Worm (Caenorhabditis elegans) whole organism, young adult: ENCODE results near the gene F23B2.7.

ENCODE experiments used
- C06A6.2 ChIP-seq: fragments of 200-800 bp; sonication (Bioruptor generic); conservative IDR thresholded peaks from 2 replicates; pipeline ENCODE4 v1.3.6; 2022; ENCODE audit warnings: missing genetic modification characterization, missing compliant biosample characterization
- F39B2.1 ChIP-seq: fragments of 200-800 bp; sonication (Bioruptor generic); IDR thresholded peaks from 2 replicates; pipeline ENCODE4 v1.3.6; 2022; ENCODE audit warnings: missing genetic modification reagents, missing genetic modification characterization, missing compliant biosample characterization
- F57C9.4 ChIP-seq: sonication (generic microtip); optimal IDR thresholded peaks from 2 replicates; lab custom pipeline; 2017; ENCODE audit warnings: mild to moderate bottlenecking, missing genetic modification characterization, missing compliant biosample characterization
- K11D2.4 ChIP-seq: fragments of 200-800 bp; sonication (Bioruptor generic); IDR thresholded peaks from 2 replicates; pipeline ENCODE4 v1.3.6; 2022; ENCODE audit warnings: missing genetic modification reagents, missing genetic modification characterization, missing compliant biosample characterization
- Y53G8AR.9 ChIP-seq: fragments of 200-800 bp; sonication (Bioruptor generic); conservative IDR thresholded peaks from 2 replicates; pipeline ENCODE4 v1.3.6; 2022; ENCODE audit warnings: missing genetic modification reagents, missing genetic modification characterization, missing compliant biosample characterization
- Y67H2A.10 ChIP-seq: fragments of 200-800 bp; sonication (Bioruptor generic); conservative IDR thresholded peaks from 2 replicates; pipeline ENCODE4 v1.3.6; 2022; ENCODE audit warnings: missing genetic modification reagents, missing genetic modification characterization, missing compliant biosample characterization
- Y79H2A.3 ChIP-seq: fragments of 200-800 bp; sonication (Bioruptor generic); conservative IDR thresholded peaks from 2 replicates; pipeline ENCODE4 v1.3.6; 2022; ENCODE audit warnings: missing genetic modification reagents, missing genetic modification characterization, missing compliant biosample characterization
- ZK185.1 ChIP-seq: sonication (generic microtip); optimal IDR thresholded peaks from 2 replicates; lab custom pipeline; 2016; ENCODE audit warnings: mild to moderate bottlenecking, missing genetic modification characterization, missing compliant biosample characterization; ENCODE audit not compliant: poor library complexity, severe bottlenecking
- aptf-3 ChIP-seq: fragments of 200-800 bp; sonication (Bioruptor generic); IDR thresholded peaks from 2 replicates; pipeline ENCODE4 v1.3.6; 2022; ENCODE audit warnings: missing genetic modification characterization, missing compliant biosample characterization
- attf-5 ChIP-seq: fragments of 200-800 bp; sonication (Bioruptor generic); optimal IDR thresholded peaks from 2 replicates; lab custom pipeline; 2018; ENCODE audit warnings: mild to moderate bottlenecking, missing genetic modification characterization, missing compliant biosample characterization
- cebp-2 ChIP-seq: fragments of 200-800 bp; sonication (Bioruptor generic); IDR thresholded peaks from 2 replicates; pipeline ENCODE4 v1.3.6; 2022; ENCODE audit warnings: missing genetic modification characterization, missing compliant biosample characterization
- ceh-79 ChIP-seq: sonication (generic microtip); optimal IDR thresholded peaks from 2 replicates; lab custom pipeline; 2017; ENCODE audit warnings: mild to moderate bottlenecking, missing genetic modification characterization, missing compliant biosample characterization
- dpff-1 ChIP-seq: sonication (generic microtip); optimal IDR thresholded peaks from 2 replicates; lab custom pipeline; 2017; ENCODE audit warnings: mild to moderate bottlenecking, missing genetic modification characterization, missing compliant biosample characterization
- dpl-1 ChIP-seq: fragments of 150-350 bp; optimal IDR thresholded peaks from 2 replicates; lab custom pipeline; 2014; ENCODE audit warnings: missing biosample characterization, missing genetic modification reagents, missing genetic modification characterization
- fkh-3 ChIP-seq: sonication (generic microtip); optimal IDR thresholded peaks from 2 replicates; lab custom pipeline; 2016; ENCODE audit warnings: mild to moderate bottlenecking, missing genetic modification characterization, missing compliant biosample characterization
- lag-1 ChIP-seq: fragments of 200-800 bp; sonication (Bioruptor generic); IDR thresholded peaks from 2 replicates; pipeline ENCODE4 v1.3.6; 2022; ENCODE audit warnings: missing genetic modification reagents, missing genetic modification characterization, missing compliant biosample characterization
- lin-26 ChIP-seq: fragments of 200-800 bp; sonication (Bioruptor generic); IDR thresholded peaks from 2 replicates; pipeline ENCODE4 v1.3.6; 2022; ENCODE audit warnings: missing genetic modification reagents, missing genetic modification characterization, missing compliant biosample characterization
- lir-1 ChIP-seq: fragments of 200-800 bp; sonication (Bioruptor generic); conservative IDR thresholded peaks from 2 replicates; pipeline ENCODE4 v1.3.6; 2022; ENCODE audit warnings: missing genetic modification reagents, missing genetic modification characterization, missing compliant biosample characterization
- lsy-27 ChIP-seq: sonication (generic microtip); optimal IDR thresholded peaks from 2 replicates; lab custom pipeline; 2017; ENCODE audit warnings: missing genetic modification characterization, mild to moderate bottlenecking, missing compliant biosample characterization, antibody characterized with exemption, missing genotype, borderline replicate concordance; ENCODE audit not compliant: insufficient read depth
- madf-3 ChIP-seq: fragments of 200-800 bp; sonication (Bioruptor generic); IDR thresholded peaks from 2 replicates; pipeline ENCODE4 v1.3.6; 2022; ENCODE audit warnings: missing genetic modification reagents, missing genetic modification characterization, missing compliant biosample characterization
- madf-6 ChIP-seq: fragments of 200-800 bp; sonication (Bioruptor generic); IDR thresholded peaks from 2 replicates; pipeline ENCODE4 v1.3.6; 2022; ENCODE audit warnings: missing genetic modification reagents, missing genetic modification characterization, missing compliant biosample characterization
- madf-8 ChIP-seq: fragments of 200-800 bp; sonication (Bioruptor generic); conservative IDR thresholded peaks from 2 replicates; pipeline ENCODE4 v1.3.6; 2022; ENCODE audit warnings: missing genetic modification reagents, missing genetic modification characterization, missing compliant biosample characterization
- nfya-1 ChIP-seq: sonication (generic microtip); optimal IDR thresholded peaks from 2 replicates; lab custom pipeline; 2017; ENCODE audit warnings: antibody characterized with exemption, missing compliant biosample characterization, missing genetic modification characterization, borderline replicate concordance; ENCODE audit not compliant: insufficient read depth
- nfya-2 ChIP-seq: fragments of 200-800 bp; sonication (Bioruptor generic); IDR thresholded peaks from 2 replicates; pipeline ENCODE4 v1.3.6; 2022; ENCODE audit warnings: missing genetic modification reagents, missing genetic modification characterization, missing compliant biosample characterization
- nfyb-1 ChIP-seq: fragments of 200-800 bp; sonication (Bioruptor generic); IDR thresholded peaks from 2 replicates; pipeline ENCODE4 v1.3.6; 2022; ENCODE audit warnings: missing genetic modification reagents, missing genetic modification characterization, missing compliant biosample characterization
- nhr-120 ChIP-seq: fragments of 200-800 bp; sonication (Bioruptor generic); IDR thresholded peaks from 2 replicates; pipeline ENCODE4 v1.3.6; 2022; ENCODE audit warnings: missing genetic modification characterization, missing compliant biosample characterization
- nhr-80 ChIP-seq: sonication (generic microtip); optimal IDR thresholded peaks from 2 replicates; lab custom pipeline; 2016; ENCODE audit warnings: missing genetic modification characterization, missing compliant biosample characterization
- nhr-90 ChIP-seq: sonication (generic microtip); optimal IDR thresholded peaks from 2 replicates; lab custom pipeline; 2016; ENCODE audit warnings: missing genotype, mild to moderate bottlenecking, missing genetic modification characterization, missing compliant biosample characterization
- snpc-3.4 ChIP-seq: sonication (generic microtip); optimal IDR thresholded peaks from 2 replicates; lab custom pipeline; 2017; ENCODE audit warnings: missing genetic modification characterization, mild to moderate bottlenecking, missing compliant biosample characterization, antibody characterized with exemption, moderate library complexity, missing genotype, missing genetic modification reagents
- snpc-4 ChIP-seq, 5 experiments: fragments of 150-350 bp in 1 of 5; sonication (generic microtip) in 4 of 5; optimal IDR thresholded peaks; 2 replicates each; lab custom pipeline; 2014 to 2018; ENCODE audit warnings: missing genetic modification characterization in 5 of 5, missing biosample characterization in 3 of 5, antibody characterized with exemption in 2 of 5, mild to moderate bottlenecking in 2 of 5, missing compliant biosample characterization in 2 of 5, missing genotype in 2 of 5, moderate library complexity in 2 of 5, missing genetic modification reagents in 1 of 5
- somi-1 ChIP-seq: fragments of 200-800 bp; sonication (Bioruptor generic); optimal IDR thresholded peaks from 2 replicates; lab custom pipeline; 2018; ENCODE audit warnings: mild to moderate bottlenecking, missing genetic modification characterization, missing compliant biosample characterization
- tbx-9 ChIP-seq: sonication (generic microtip); optimal IDR thresholded peaks from 2 replicates; lab custom pipeline; 2016; ENCODE audit warnings: borderline replicate concordance, missing genetic modification characterization, inconsistent platforms, missing compliant biosample characterization
- unc-130 ChIP-seq: sonication (generic microtip); optimal IDR thresholded peaks from 2 replicates; lab custom pipeline; 2016; ENCODE audit warnings: missing genetic modification reagents, missing genetic modification characterization, missing compliant biosample characterization
- unc-62 ChIP-seq: fragments of 150-350 bp; optimal IDR thresholded peaks from 2 replicates; lab custom pipeline; 2014; ENCODE audit warnings: missing biosample characterization, missing genetic modification reagents, missing genetic modification characterization
- zfh-2 ChIP-seq: fragments of 200-800 bp; sonication (Bioruptor generic); conservative IDR thresholded peaks from 2 replicates; pipeline ENCODE4 v1.3.6; 2022; ENCODE audit warnings: missing genetic modification reagents, missing genetic modification characterization, missing compliant biosample characterization
- zim-3 ChIP-seq: sonication (generic microtip); optimal IDR thresholded peaks from 2 replicates; lab custom pipeline; 2017; ENCODE audit warnings: mild to moderate bottlenecking, missing genetic modification characterization, moderate library complexity, missing compliant biosample characterization
- ztf-25 ChIP-seq: fragments of 200-800 bp; sonication (Bioruptor generic); IDR thresholded peaks from 2 replicates; pipeline ENCODE4 v1.3.6; 2022; ENCODE audit warnings: missing genetic modification reagents, missing genetic modification characterization, missing compliant biosample characterization
- ztf-28 ChIP-seq: fragments of 200-800 bp; sonication (Bioruptor generic); IDR thresholded peaks from 2 replicates; pipeline ENCODE4 v1.3.6; 2022; ENCODE audit warnings: missing genetic modification reagents, missing genetic modification characterization, missing compliant biosample characterization
- ztf-6 ChIP-seq: fragments of 200-800 bp; sonication (Bioruptor generic); IDR thresholded peaks from 2 replicates; pipeline ENCODE4 v1.3.6; 2022; ENCODE audit warnings: missing genetic modification reagents, missing genetic modification characterization, missing compliant biosample characterization

The F23B2.7 gene

DNA sequence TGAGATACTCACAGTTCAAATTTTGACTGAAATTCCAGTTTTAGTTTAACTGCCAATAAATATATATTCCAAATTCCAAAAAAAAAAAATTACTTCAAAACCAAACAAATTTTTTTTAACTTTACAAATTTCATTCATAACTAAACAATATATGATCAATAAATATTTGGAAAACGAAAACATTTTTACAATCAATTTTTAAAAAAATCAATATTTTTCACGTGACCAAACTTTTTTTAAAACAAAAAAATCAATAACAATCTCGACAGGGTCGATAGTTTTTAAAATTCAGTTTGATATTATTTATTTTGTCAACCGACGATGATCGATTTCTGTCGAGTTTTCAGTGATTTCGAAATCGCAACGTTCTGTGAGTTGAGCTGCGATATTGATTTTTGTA lies at the start of gene F23B2.7:
Gene F23B2.7, plus strand, starts transcription at position 301 of the 400 bp plus-strand sequence.
- no peak for TF ChIP-seq ZK185.1 (tag; lab: Kevin White, UChicago)
- no peak for TF ChIP-seq ztf-28 (GFP tag; lab: Robert Waterston, UW)
- TF ChIP-seq nfyb-1 (GFP tag; lab: Robert Waterston, UW): no peak
- no peak for TF ChIP-seq Y67H2A.10 (GFP tag; lab: Robert Waterston, UW)
- TF ChIP-seq unc-130 (GFP tag; lab: Kevin White, UChicago): no peak
- no peak for TF ChIP-seq ztf-25 (GFP tag; lab: Robert Waterston, UW)
- no peak for TF ChIP-seq madf-6 (GFP tag; lab: Robert Waterston, UW)
- no peak for TF ChIP-seq madf-3 (GFP tag; lab: Robert Waterston, UW)
- no peak for TF ChIP-seq nhr-90 (tag; lab: Kevin White, UChicago)
- TF ChIP-seq F39B2.1: no peak

DNA sequence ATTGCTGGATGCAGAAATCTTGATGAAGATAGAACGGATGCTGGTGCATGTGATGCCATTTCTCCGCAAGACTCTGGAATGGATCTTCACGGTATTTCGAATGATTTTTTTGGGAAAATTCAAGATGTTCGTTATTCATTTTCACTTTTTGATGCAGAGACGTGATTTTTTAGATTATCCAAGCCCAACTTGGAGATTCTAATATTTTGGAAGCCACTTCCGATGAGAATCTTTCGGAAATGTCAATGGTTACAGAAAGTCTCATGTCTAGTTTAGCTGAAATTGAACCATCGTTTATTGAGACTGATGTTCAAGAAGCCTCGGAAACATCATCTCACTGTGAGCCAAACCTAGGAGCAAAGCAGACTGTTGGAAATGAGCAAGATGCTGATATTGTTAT lies 49.4 kb upstream of the F23B2.7 start:
- TF ChIP-seq ztf-6 (GFP tag; lab: Robert Waterston, UW) (no peak), nhr-120 (GFP tag; lab: Robert Waterston, UW) (no peak), tbx-9 (no peak), F57C9.4 (tag; lab: Kevin White, UChicago) (no peak), dpl-1 (no peak), somi-1 (GFP tag; lab: Kevin White, UChicago) (no peak), lir-1 (GFP tag; lab: Robert Waterston, UW) (no peak)

DNA sequence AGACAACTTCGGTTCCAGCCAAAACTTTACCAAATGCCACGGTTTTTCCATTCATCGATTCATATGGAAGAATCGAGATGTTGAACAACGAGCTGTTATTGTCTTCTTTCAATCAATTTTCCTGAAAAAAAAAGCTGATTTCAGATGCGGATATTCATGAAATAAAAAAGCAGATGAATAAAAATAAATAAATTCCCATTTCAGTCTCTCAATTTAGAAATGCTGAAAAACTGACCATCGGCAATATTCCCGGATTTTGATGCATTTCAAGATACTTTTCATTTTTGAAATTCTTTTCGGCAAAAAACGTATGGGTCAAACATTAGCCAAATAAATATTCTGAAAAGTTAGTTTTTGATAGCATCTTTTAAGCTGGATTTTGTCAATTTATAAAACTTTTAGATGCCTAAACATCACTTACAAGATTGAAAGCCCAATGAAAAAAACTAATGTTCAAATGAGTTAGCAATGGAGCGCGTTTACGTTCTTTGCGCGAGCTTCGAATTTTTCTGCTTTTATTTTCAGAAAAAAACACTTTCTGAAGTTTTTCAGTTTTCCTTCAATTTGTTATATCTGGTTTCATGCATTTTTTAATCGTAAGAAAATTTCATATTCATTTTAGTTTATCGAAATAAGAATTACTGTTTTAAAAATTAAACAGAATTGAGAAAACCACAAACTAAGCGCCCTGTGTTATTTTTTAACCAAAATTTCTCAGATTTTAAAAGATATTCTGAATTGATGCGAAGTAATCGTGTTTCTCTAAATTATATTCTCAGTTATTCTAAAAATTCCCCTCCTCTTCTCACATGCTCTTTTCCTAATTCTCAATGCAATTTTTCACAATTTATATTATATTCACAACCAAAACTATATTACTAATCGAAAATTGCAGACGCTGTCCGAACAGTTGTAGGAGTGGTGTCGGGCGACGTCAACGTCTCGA lies 45.9 kb upstream of the F23B2.7 start, which contains the start of the genes C01F6.14 and fem-3:
Gene C01F6.14, minus strand, starts transcription at position 51 of the 946 bp plus-strand sequence.
Gene fem-3, plus strand, starts transcription at position 896 of the 946 bp plus-strand sequence.
- TF ChIP-seq zim-3 (tag; lab: Kevin White, UChicago): no peak
- no peak for TF ChIP-seq aptf-3
- TF ChIP-seq attf-5 (GFP tag; lab: Kevin White, UChicago): no peak

DNA sequence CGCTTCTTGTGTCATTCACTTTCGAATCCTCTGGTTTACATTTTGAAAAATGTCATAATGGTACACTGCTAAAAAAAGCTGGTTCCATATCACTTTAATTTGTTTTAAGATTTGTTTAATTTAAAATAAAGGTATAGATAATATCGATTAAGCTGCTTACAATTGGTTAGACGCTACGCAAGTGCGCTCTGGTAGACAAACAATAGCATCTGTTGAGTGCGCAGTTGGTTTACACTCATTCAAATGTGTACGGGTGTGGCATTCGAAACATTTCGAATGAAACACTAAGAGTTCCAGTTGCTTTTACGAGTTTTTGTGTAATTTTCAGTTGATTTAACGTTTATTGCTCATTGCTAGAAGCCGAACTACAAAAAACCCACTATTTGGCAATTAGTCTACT lies 42.8 kb upstream of the F23B2.7 start:
- TF ChIP-seq cebp-2 (GFP tag; lab: Robert Waterston, UW) (no peak), madf-8 (GFP tag; lab: Robert Waterston, UW) (no peak), zfh-2 (GFP tag; lab: Robert Waterston, UW) (no peak), C06A6.2 (GFP tag; lab: Robert Waterston, UW) (no peak), lsy-27 (tag; lab: Kevin White, UChicago) (no peak), attf-5 (GFP tag; lab: Kevin White, UChicago) (peak; percentile 43), nhr-80 (tag; lab: Kevin White, UChicago) (peak; percentile 15), snpc-4 (GFP tag; optimal IDR thresholded peaks at IDR 0.05; lab: Kevin White, UChicago) (no peak), snpc-4 (tag; optimal IDR thresholded peaks at IDR 0.05; lab: Kevin White, UChicago) (peak in 1 of 4 experiments; percentile 18), snpc-3.4 (tag; lab: Kevin White, UChicago) (peak; percentile 4)

DNA sequence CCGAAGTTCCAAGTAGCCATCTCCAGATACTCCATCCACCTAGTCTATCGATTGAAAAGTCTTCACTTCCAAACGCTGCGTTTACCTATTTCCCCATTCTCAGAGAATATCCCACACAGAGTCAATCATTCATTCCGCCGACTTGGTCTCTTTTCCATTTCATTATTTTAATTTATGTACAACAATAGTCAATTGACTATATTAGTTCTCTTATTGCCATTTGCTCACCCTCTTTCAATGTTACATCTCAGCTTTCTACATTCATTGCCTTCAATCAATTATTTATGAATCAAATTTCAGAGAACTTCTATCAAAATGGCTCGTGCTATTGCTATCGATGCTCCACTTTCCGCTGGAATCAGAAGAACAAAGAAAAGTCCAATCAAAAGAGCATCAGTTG lies 41.6 kb upstream of the F23B2.7 start, which contains the start of gene aly-1:
Gene aly-1, plus strand, starts transcription at position 301 of the 400 bp plus-strand sequence.
- TF ChIP-seq fkh-3 (no peak), dpff-1 (tag; lab: Kevin White, UChicago) (no peak), nhr-120 (GFP tag; lab: Robert Waterston, UW) (no peak), lin-26 (GFP tag; lab: Robert Waterston, UW) (no peak), nfya-1 (tag; lab: Kevin White, UChicago) (no peak), Y53G8AR.9 (GFP tag; lab: Robert Waterston, UW) (no peak), K11D2.4 (GFP tag; lab: Robert Waterston, UW) (no peak), lag-1 (GFP tag; lab: Robert Waterston, UW) (no peak), unc-62 (GFP tag; lab: Kevin White, UChicago) (no peak), ceh-79 (no peak), tbx-9 (no peak), somi-1 (GFP tag; lab: Kevin White, UChicago) (no peak), Y79H2A.3 (no peak), nfya-2 (GFP tag; lab: Robert Waterston, UW) (no peak)
